Worm (Caenorhabditis elegans): ENCODE measurements around the gene fbxb-85.
A peak's percentile ranks its signal among the peaks of the same experiment; 100 is the strongest.

Gene fbxb-85

DNA sequence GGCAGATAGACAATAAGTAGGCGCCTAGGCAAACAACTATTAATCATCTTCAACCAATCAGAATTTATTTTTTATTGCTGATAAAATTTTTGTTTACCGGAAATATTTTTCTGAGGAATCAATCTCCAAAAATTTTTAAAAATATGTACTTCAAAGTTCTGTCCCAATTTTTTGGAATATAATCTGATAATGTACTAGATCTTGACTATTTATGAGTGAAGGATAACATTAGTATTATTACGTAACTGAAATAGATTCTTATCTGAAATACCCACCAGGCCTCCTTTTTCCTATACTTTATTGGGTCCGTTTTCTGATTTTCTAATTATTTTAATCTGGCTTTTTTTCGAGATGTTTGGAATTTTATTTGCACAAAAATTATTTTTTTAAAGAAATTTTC, 17.3 kb downstream of the fbxb-85 start:
- TF ChIP-seq unc-55 (GFP tag; optimal IDR thresholded peaks at IDR 0.05) = no peak
- TF ChIP-seq ceh-30 (tag; optimal IDR thresholded peaks at IDR 0.05) = no peak
- TF ChIP-seq fax-1 (tag; optimal IDR thresholded peaks at IDR 0.05) = no peak
- no peak for TF ChIP-seq dmd-4 (tag; optimal IDR thresholded peaks at IDR 0.05; ENCODE audit: borderline replicate concordance)
- no peak for TF ChIP-seq pag-3 (tag; optimal IDR thresholded peaks at IDR 0.05; ENCODE audit: borderline replicate concordance)
- no peak for TF ChIP-seq dve-1 (tag; optimal IDR thresholded peaks at IDR 0.05)
- TF ChIP-seq K09A11.1 (tag; optimal IDR thresholded peaks at IDR 0.05; ENCODE audit: insufficient read depth) = no peak
- no peak for TF ChIP-seq pat-9 (tag; optimal IDR thresholded peaks at IDR 0.05)
- TF ChIP-seq T23F11.4 (GFP tag; optimal IDR thresholded peaks at IDR 0.05) = no peak
- TF ChIP-seq ceh-31 (tag; optimal IDR thresholded peaks at IDR 0.05) = no peak

DNA sequence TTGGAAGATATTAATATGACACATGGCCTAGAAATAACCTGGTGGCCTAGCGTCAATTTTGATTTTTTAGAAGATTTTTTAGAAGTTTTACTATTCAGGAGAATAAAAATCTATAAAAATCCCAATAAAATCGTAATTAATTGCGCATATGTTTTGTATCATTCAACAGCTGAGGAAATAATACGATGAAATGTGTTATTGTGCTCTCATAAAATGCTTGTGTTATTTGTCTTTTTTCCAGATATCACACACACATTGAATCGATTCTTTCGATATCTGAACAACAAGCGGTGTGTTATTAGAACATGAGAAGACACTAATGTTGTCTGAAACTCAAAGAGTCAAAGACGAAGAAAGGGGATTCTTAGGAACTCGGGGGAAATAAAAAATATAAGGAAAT, 23.7 kb downstream of the fbxb-85 start:
- no peak for TF ChIP-seq ceh-14 (tag; optimal IDR thresholded peaks at IDR 0.05)
- TF ChIP-seq pat-9 (tag; optimal IDR thresholded peaks at IDR 0.05) = no peak
- no peak for TF ChIP-seq ahr-1 (tag; optimal IDR thresholded peaks at IDR 0.05)
- TF ChIP-seq unc-42 (tag; optimal IDR thresholded peaks at IDR 0.05) = no peak
- TF ChIP-seq sox-2 (GFP tag; IDR thresholded peaks at IDR 0.05) = no peak
- no peak for TF ChIP-seq K02D7.2 (tag; optimal IDR thresholded peaks at IDR 0.05)
- TF ChIP-seq ref-2 (tag; optimal IDR thresholded peaks at IDR 0.05) = no peak
- TF ChIP-seq ceh-18 (tag; optimal IDR thresholded peaks at IDR 0.05) = no peak
- no peak for TF ChIP-seq ceh-31 (tag; optimal IDR thresholded peaks at IDR 0.05)
- no peak for TF ChIP-seq sdc-2 (tag; optimal IDR thresholded peaks at IDR 0.05)
- TF ChIP-seq hlh-6 (tag; optimal IDR thresholded peaks at IDR 0.05) = no peak
- no peak for TF ChIP-seq C08G9.2 (tag; optimal IDR thresholded peaks at IDR 0.05)

DNA sequence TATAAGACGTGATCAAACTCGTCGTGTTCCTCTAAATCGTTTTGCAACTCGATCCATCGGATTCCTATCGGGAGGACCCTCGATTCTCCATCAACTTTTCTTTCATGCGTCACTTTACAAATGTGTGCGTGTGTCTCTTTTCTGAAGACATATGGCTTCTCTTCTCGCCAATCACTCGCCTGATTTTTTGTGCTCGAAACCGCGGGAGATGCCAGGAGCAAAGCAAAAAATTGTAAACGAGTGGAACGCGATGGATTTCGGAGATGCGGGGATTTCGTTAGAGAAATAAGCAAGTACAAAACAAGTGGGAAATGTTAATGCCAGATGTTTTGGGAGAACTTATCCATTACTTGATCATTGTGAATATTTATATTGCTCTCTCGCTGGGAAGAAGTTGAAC, 24.6 kb downstream of the fbxb-85 start:
- peak; percentile 35 for TF ChIP-seq ceh-34 (tag; optimal IDR thresholded peaks at IDR 0.05)
- TF ChIP-seq pat-9 (tag; optimal IDR thresholded peaks at IDR 0.05) = no peak
- peak; percentile 44 for TF ChIP-seq ceh-18 (tag; optimal IDR thresholded peaks at IDR 0.05)

DNA sequence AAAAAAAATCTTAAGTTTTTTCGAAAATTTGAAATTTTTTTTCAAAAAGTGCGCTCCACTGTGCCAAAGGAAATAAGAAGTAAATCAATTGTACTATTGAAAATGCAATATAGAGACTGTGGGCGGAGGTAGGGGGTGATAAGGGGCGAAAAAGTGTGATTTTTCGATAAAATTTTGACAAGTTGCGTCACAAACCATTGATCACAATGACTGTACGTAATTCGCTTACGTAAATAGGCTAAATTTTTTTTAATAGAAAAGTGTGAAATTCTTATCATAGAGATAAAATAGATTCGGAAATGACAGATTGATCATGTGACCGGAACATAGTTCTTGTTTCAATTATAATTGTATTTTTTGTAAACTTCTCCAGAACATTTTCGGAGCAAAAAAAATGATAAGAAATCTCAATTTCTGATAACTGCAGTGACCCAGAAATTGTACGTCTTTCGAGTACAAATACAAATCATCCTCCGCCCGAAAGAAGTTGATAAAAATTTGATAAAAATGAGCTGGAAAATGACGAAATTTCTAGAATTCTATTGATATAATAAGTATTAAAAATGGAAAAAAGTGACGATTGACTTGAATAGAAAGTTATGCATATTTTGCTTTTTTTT, 26.2 kb downstream of the fbxb-85 start:
- TF ChIP-seq elt-2 (tag; optimal IDR thresholded peaks at IDR 0.05) (peak; percentile 63), unc-86 (tag; optimal IDR thresholded peaks at IDR 0.05) (no peak)

DNA sequence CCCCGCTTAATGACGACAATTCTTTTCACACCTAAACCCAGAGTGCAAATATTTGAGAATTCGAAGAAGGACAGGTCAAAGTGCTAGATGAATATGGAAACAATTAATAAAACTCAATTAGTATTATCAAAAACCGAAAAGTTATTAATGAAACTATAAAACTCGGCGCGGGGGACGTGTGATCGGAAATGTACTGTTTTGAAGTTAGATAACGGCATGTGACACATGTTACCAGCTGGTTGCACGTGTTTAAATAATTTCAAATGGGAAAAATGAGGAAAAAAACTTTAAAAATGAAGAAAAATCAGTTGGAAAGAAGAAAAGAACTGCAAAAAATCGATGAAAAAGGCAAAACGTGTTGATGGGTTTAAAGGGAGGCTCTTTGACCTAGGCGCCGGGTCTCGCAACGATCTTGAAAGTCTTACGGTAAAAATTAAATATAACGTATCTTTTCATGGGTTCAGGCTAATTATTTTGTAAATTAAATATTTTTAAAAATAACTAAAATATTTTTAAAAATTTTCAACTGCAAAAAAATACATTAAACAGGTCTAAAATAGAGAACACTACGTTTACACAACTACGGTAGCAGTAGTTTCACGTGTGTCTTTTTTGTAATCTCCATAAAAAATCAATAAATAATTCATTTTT, 28.0 kb downstream of the fbxb-85 start:
- TF ChIP-seq pqm-1 (tag; optimal IDR thresholded peaks at IDR 0.05) = no peak
- TF ChIP-seq hlh-8 (tag; optimal IDR thresholded peaks at IDR 0.05) = no peak
- TF ChIP-seq che-1 (tag; optimal IDR thresholded peaks at IDR 0.05) = no peak
- TF ChIP-seq ceh-48 (tag; optimal IDR thresholded peaks at IDR 0.05) = no peak
- no peak for TF ChIP-seq unc-86 (tag; optimal IDR thresholded peaks at IDR 0.05)
- no peak for TF ChIP-seq C08G9.2 (tag; optimal IDR thresholded peaks at IDR 0.05)
- no peak for TF ChIP-seq syd-9 (tag; optimal IDR thresholded peaks at IDR 0.05)
- no peak for TF ChIP-seq nhr-232 (tag; optimal IDR thresholded peaks at IDR 0.05)
- no peak for TF ChIP-seq ztf-16 (tag; optimal IDR thresholded peaks at IDR 0.05)
- no peak for TF ChIP-seq F13H6.1 (tag; optimal IDR thresholded peaks at IDR 0.05)
- TF ChIP-seq K02D7.2 (tag; optimal IDR thresholded peaks at IDR 0.05) = no peak
- TF ChIP-seq fkh-6 (tag; optimal IDR thresholded peaks at IDR 0.05) = no peak

DNA sequence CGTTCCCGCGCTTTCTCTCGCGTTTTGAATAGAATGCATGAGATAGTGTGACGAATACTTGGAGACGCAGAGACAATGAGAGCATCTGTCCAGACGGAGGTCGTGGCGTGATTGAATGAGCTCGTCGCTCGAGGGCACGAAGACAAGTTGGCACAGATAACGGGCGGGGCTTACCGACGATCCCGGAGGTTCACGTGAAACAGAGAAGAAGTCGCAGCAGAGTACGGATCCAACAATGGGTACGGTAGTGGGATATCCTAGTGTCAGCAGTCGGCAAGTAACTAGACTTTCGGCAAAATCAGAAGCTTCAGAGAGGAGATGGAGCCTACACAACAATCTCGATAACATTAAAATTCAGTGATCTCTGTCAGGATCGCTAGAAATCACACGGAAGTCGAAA, 29.0 kb downstream of the fbxb-85 start:
- TF ChIP-seq ceh-18 (tag; optimal IDR thresholded peaks at IDR 0.05) (peak; percentile 70), dmd-4 (tag; optimal IDR thresholded peaks at IDR 0.05; ENCODE audit: borderline replicate concordance) (no peak), pat-9 (tag; optimal IDR thresholded peaks at IDR 0.05) (no peak), elt-4 (tag; optimal IDR thresholded peaks at IDR 0.05) (no peak), mec-3 (tag; optimal IDR thresholded peaks at IDR 0.05; ENCODE audit: borderline replicate concordance) (peak; percentile 1), ceh-34 (tag; optimal IDR thresholded peaks at IDR 0.05) (peak; percentile 49), C38D4.7 (GFP tag; optimal IDR thresholded peaks at IDR 0.05) (no peak), unc-55 (GFP tag; optimal IDR thresholded peaks at IDR 0.05) (peak; percentile 22)
